Worm (Caenorhabditis elegans) whole organism, L4 larva: ENCODE data around the gene C14B9.3.

Experiments
- R02D3.7 ChIP-seq: fragments of 150-350 bp; sonication (generic microtip); optimal IDR thresholded peaks from 3 replicates; lab custom pipeline; 2014; ENCODE audit warnings: missing biosample characterization, missing genetic modification characterization
- Y48G9A.11 ChIP-seq: fragments of 200-800 bp; sonication (Bioruptor generic); IDR thresholded peaks from 2 replicates; pipeline ENCODE4 v1.3.6; 2022; ENCODE audit warnings: missing genetic modification reagents, missing genetic modification characterization, missing compliant biosample characterization
- ama-1 ChIP-seq: fragments of 150-350 bp; optimal IDR thresholded peaks from 2 replicates; lab custom pipeline; 2014; ENCODE audit warnings: inconsistent platforms, mixed read lengths
- attf-4 ChIP-seq: sonication (generic microtip); optimal IDR thresholded peaks from 3 replicates; lab custom pipeline; 2017; ENCODE audit warnings: missing biosample characterization, missing genetic modification characterization
- daf-12 ChIP-seq: fragments of 150-350 bp; optimal IDR thresholded peaks from 2 replicates; lab custom pipeline; 2014; ENCODE audit warnings: missing biosample characterization, missing genetic modification reagents, missing genetic modification characterization
- daf-8 ChIP-seq: fragments of 200-800 bp; sonication (Bioruptor generic); IDR thresholded peaks from 2 replicates; pipeline ENCODE4 v1.3.6; 2022; ENCODE audit warnings: missing genetic modification characterization, missing compliant biosample characterization
- egl-27 ChIP-seq: sonication (generic microtip); optimal IDR thresholded peaks from 3 replicates; lab custom pipeline; 2017; ENCODE audit warnings: missing biosample characterization, missing genetic modification reagents, missing genetic modification characterization
- hmg-1.1 ChIP-seq: fragments of 200-800 bp; sonication (Bioruptor generic); IDR thresholded peaks from 2 replicates; pipeline ENCODE4 v1.3.6; 2022; ENCODE audit warnings: missing genetic modification reagents, missing genetic modification characterization, missing compliant biosample characterization
- mep-1 ChIP-seq: fragments of 150-350 bp; sonication (generic microtip); optimal IDR thresholded peaks from 3 replicates; lab custom pipeline; 2014; ENCODE audit warnings: missing biosample characterization, missing genetic modification characterization
- nhr-10 ChIP-seq: fragments of 150-350 bp; optimal IDR thresholded peaks from 2 replicates; lab custom pipeline; 2014; ENCODE audit warnings: missing biosample characterization, missing genetic modification characterization
- nhr-237 ChIP-seq: sonication (generic microtip); optimal IDR thresholded peaks from 2 replicates; lab custom pipeline; 2017; ENCODE audit warnings: missing biosample characterization, missing genetic modification characterization
- php-3 ChIP-seq: fragments of 200-800 bp; sonication (Bioruptor generic); IDR thresholded peaks from 2 replicates; pipeline ENCODE4 v1.3.6; 2022; ENCODE audit warnings: missing genetic modification reagents, missing genetic modification characterization, missing compliant biosample characterization
- snpc-4 ChIP-seq: fragments of 150-350 bp; optimal IDR thresholded peaks from 2 replicates; lab custom pipeline; 2014; ENCODE audit warnings: missing biosample characterization, missing genetic modification characterization
- zfp-2 ChIP-seq: sonication (generic microtip); optimal IDR thresholded peaks from 2 replicates; lab custom pipeline; 2016; ENCODE audit warnings: mild to moderate bottlenecking, missing genetic modification characterization, missing compliant biosample characterization

- no peak for TF ChIP-seq nhr-10
- no peak for TF ChIP-seq php-3
- no peak for TF ChIP-seq zfp-2
- no peak for TF ChIP-seq Y48G9A.11 (GFP tag; lab: Robert Waterston, UW)
- TF ChIP-seq daf-8 (GFP tag; lab: Robert Waterston, UW), result no peak
- TF ChIP-seq mep-1 (tag; lab: Kevin White, UChicago), result peak; percentile 72
- TF ChIP-seq hmg-1.1, result 0 out of 2 replicates have a peak, but pooled peaks have one; percentile 25
- no peak for TF ChIP-seq ama-1 (lab: Kevin White, UChicago)
- no peak for TF ChIP-seq egl-27
- no peak for TF ChIP-seq snpc-4
- TF ChIP-seq attf-4, result no peak
- no peak for TF ChIP-seq R02D3.7 (tag; lab: Kevin White, UChicago)
- no peak for TF ChIP-seq nhr-237
- TF ChIP-seq daf-12 (tag; lab: Kevin White, UChicago), result no peak
Measured at ce11 chrIII:8093079-8093623, 15.4 kb upstream of the C14B9.3 start, which contains the start of gene K06H7.2.
